Fruit fly (Drosophila melanogaster): ENCODE measurements around the gene Rpt5.

DNA sequence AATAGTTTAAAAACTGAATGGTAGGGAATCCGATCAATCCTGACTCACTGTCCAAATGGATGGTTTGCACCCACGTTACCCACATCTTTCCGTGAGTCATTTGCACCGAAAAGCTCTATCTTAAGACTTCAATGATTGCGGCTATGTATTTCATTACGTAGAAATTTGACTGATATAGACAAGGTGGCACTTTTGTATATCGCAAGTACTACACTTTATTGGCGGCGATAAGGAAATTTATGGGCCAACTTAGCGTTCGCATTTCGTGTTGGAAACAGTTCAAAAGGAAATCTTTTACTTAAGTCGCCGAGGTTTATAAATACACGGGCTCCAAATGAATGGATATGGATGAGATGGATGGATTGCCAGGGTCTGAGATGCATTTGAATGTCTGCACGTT is 37.8 kb upstream of the Rpt5 start:
- TF ChIP-seq EcR (GFP tag; optimal IDR thresholded peaks at IDR 0.05): no peak
- TF ChIP-seq usp (GFP tag; optimal IDR thresholded peaks at IDR 0.05): no peak
- TF ChIP-seq pan (optimal IDR thresholded peaks at IDR 0.05): no peak
- TF ChIP-seq CG8478 (optimal IDR thresholded peaks at IDR 0.05): no peak
- TF ChIP-seq psq (optimal IDR thresholded peaks at IDR 0.05): no peak
- no peak for TF ChIP-seq Dll (optimal IDR thresholded peaks at IDR 0.05)

Measured in whole organism.